Fruit fly (Drosophila melanogaster) whole organism, prepupa: ENCODE measurements around the gene CG32767.

ENCODE experiments used
- Blimp-1 ChIP-seq: fragments of 200-800 bp; sonication (Bioruptor generic); optimal IDR thresholded peaks from 3 replicates; lab custom pipeline; 2017; ENCODE audit warnings: missing biosample characterization, missing genetic modification characterization, mild to moderate bottlenecking, moderate library complexity, missing genetic modification reagents
- CG10631 ChIP-seq: fragments of 200-800 bp; sonication (Bioruptor generic); optimal IDR thresholded peaks from 2 replicates; lab custom pipeline; 2016; ENCODE audit warnings: missing biosample characterization, missing genetic modification characterization
- CG11294 ChIP-seq: fragments of 200-800 bp; sonication (Bioruptor generic); IDR thresholded peaks from 2 replicates; pipeline ENCODE4 v1.3.6; 2022; ENCODE audit warnings: missing biosample characterization, missing genetic modification characterization
- CG11902 ChIP-seq: fragments of 200-800 bp; sonication (Bioruptor generic); optimal IDR thresholded peaks from 3 replicates; lab custom pipeline; 2016; ENCODE audit warnings: missing biosample characterization, missing genetic modification characterization
- CG15336 ChIP-seq: fragments of 200-800 bp; sonication (Bioruptor generic); IDR thresholded peaks from 2 replicates; pipeline ENCODE4 v1.3.6; 2022; ENCODE audit warnings: missing biosample characterization, missing genetic modification characterization
- CG1621 ChIP-seq: fragments of 200-800 bp; sonication (Bioruptor generic); optimal IDR thresholded peaks from 3 replicates; lab custom pipeline; 2018; ENCODE audit warnings: missing biosample characterization, mild to moderate bottlenecking, missing genetic modification characterization
- CG3032 ChIP-seq: fragments of 200-800 bp; optimal IDR thresholded peaks from 2 replicates; lab custom pipeline; 2019; ENCODE audit warnings: missing biosample characterization, mild to moderate bottlenecking, missing genetic modification characterization, moderate library complexity
- CG34406 ChIP-seq: fragments of 200-800 bp; sonication (Bioruptor generic); optimal IDR thresholded peaks from 3 replicates; lab custom pipeline; 2016; ENCODE audit warnings: missing biosample characterization, missing genetic modification characterization
- CG3919 ChIP-seq: fragments of 200-800 bp; sonication (Bioruptor generic); optimal IDR thresholded peaks from 3 replicates; lab custom pipeline; 2016; ENCODE audit warnings: missing biosample characterization, missing genetic modification characterization
- CG4318 ChIP-seq: fragments of 200-800 bp; sonication (Bioruptor generic); optimal IDR thresholded peaks from 3 replicates; lab custom pipeline; 2017; ENCODE audit warnings: missing biosample characterization, mild to moderate bottlenecking, missing genetic modification characterization
- CG6163 ChIP-seq: fragments of 200-800 bp; sonication (Bioruptor generic); IDR thresholded peaks from 3 replicates; pipeline ENCODE4 v1.3.6; 2022; ENCODE audit warnings: missing biosample characterization, missing genetic modification characterization
- CG6276 ChIP-seq: fragments of 200-800 bp; sonication (Bioruptor generic); optimal IDR thresholded peaks from 2 replicates; lab custom pipeline; 2017; ENCODE audit warnings: missing biosample characterization, mild to moderate bottlenecking, missing genetic modification characterization
- CG6792 ChIP-seq: fragments of 200-800 bp; sonication (Bioruptor generic); optimal IDR thresholded peaks from 3 replicates; lab custom pipeline; 2016; ENCODE audit warnings: missing biosample characterization, missing genetic modification characterization
- CG6808 ChIP-seq: fragments of 200-800 bp; sonication (Bioruptor generic); optimal IDR thresholded peaks from 3 replicates; lab custom pipeline; 2017; ENCODE audit warnings: missing biosample characterization, missing genetic modification characterization, mild to moderate bottlenecking, moderate library complexity, missing genetic modification reagents
- CG6854 ChIP-seq: fragments of 200-800 bp; sonication (Bioruptor generic); optimal IDR thresholded peaks from 2 replicates; lab custom pipeline; 2017; ENCODE audit warnings: missing biosample characterization, mild to moderate bottlenecking, missing genetic modification characterization
- CG8119 ChIP-seq: fragments of 200-800 bp; sonication (Bioruptor generic); IDR thresholded peaks from 3 replicates; pipeline ENCODE4 v1.3.6; 2022; ENCODE audit warnings: missing biosample characterization, missing genetic modification characterization
- CG8632 ChIP-seq: fragments of 200-800 bp; sonication (Bioruptor generic); optimal IDR thresholded peaks from 3 replicates; lab custom pipeline; 2016; ENCODE audit warnings: missing biosample characterization, missing genetic modification characterization
- Eip93F ChIP-seq: fragments of 200-800 bp; sonication (Bioruptor generic); optimal IDR thresholded peaks from 2 replicates; lab custom pipeline; 2016; ENCODE audit warnings: missing biosample characterization, mild to moderate bottlenecking, missing genetic modification characterization
- Ets21C ChIP-seq: fragments of 200-800 bp; sonication (Bioruptor generic); optimal IDR thresholded peaks from 3 replicates; lab custom pipeline; 2016; ENCODE audit warnings: missing biosample characterization, missing genetic modification characterization
- Ets96B ChIP-seq: fragments of 200-800 bp; optimal IDR thresholded peaks from 2 replicates; lab custom pipeline; 2019; ENCODE audit warnings: missing biosample characterization, mild to moderate bottlenecking, missing genetic modification characterization, moderate library complexity
- Gug ChIP-seq: fragments of 200-800 bp; sonication (Bioruptor generic); IDR thresholded peaks from 2 replicates; pipeline ENCODE4 v1.3.6; 2022; ENCODE audit warnings: missing biosample characterization, missing genetic modification characterization
- Hr38 ChIP-seq: sonication (Bioruptor generic); optimal IDR thresholded peaks from 2 replicates; lab custom pipeline; 2016; ENCODE audit warnings: missing biosample characterization, missing genetic modification characterization
- Hr39 ChIP-seq: fragments of 200-800 bp; sonication (Bioruptor generic); optimal IDR thresholded peaks from 2 replicates; lab custom pipeline; 2016; ENCODE audit warnings: missing biosample characterization, missing genetic modification characterization
- Lpt ChIP-seq: fragments of 200-800 bp; sonication (Bioruptor generic); optimal IDR thresholded peaks from 3 replicates; lab custom pipeline; 2016; ENCODE audit warnings: missing biosample characterization, missing genetic modification characterization
- Met ChIP-seq: fragments of 200-800 bp; sonication (Bioruptor generic); optimal IDR thresholded peaks from 3 replicates; lab custom pipeline; 2016; ENCODE audit warnings: missing biosample characterization, missing genetic modification characterization
- OdsH ChIP-seq: fragments of 200-800 bp; sonication (Bioruptor generic); optimal IDR thresholded peaks from 3 replicates; lab custom pipeline; 2016; ENCODE audit warnings: missing biosample characterization, missing genetic modification characterization
- Smox ChIP-seq: fragments of 200-800 bp; sonication (Bioruptor generic); optimal IDR thresholded peaks from 3 replicates; lab custom pipeline; 2016; ENCODE audit warnings: missing biosample characterization, missing genetic modification characterization
- Sox102F ChIP-seq: fragments of 200-800 bp; sonication (Bioruptor generic); optimal IDR thresholded peaks from 2 replicates; lab custom pipeline; 2016; ENCODE audit warnings: missing biosample characterization, mild to moderate bottlenecking, missing genetic modification characterization
- Sox14 ChIP-seq: fragments of 200-800 bp; sonication (Bioruptor generic); optimal IDR thresholded peaks from 3 replicates; lab custom pipeline; 2016; ENCODE audit warnings: missing biosample characterization, missing genetic modification characterization
- achi ChIP-seq: fragments of 200-800 bp; sonication (Bioruptor generic); optimal IDR thresholded peaks from 3 replicates; lab custom pipeline; 2016; ENCODE audit warnings: missing biosample characterization, missing genetic modification characterization
- acj6 ChIP-seq: fragments of 200-800 bp; sonication (Bioruptor generic); optimal IDR thresholded peaks from 3 replicates; lab custom pipeline; 2016; ENCODE audit warnings: missing biosample characterization, missing genetic modification characterization
- cyc ChIP-seq: fragments of 200-800 bp; sonication (Bioruptor generic); optimal IDR thresholded peaks from 3 replicates; lab custom pipeline; 2016; ENCODE audit warnings: missing biosample characterization, missing genetic modification characterization
- dac ChIP-seq: fragments of 200-800 bp; sonication (Bioruptor generic); optimal IDR thresholded peaks from 2 replicates; lab custom pipeline; 2017; ENCODE audit warnings: missing biosample characterization, mild to moderate bottlenecking, missing genetic modification characterization
- dsx ChIP-seq: fragments of 200-800 bp; optimal IDR thresholded peaks from 3 replicates; lab custom pipeline; 2019; ENCODE audit warnings: missing biosample characterization, mild to moderate bottlenecking, missing genetic modification characterization, moderate library complexity; ENCODE audit not compliant: poor library complexity, severe bottlenecking
- eg ChIP-seq: fragments of 200-800 bp; sonication (Bioruptor generic); IDR thresholded peaks from 3 replicates; pipeline ENCODE4 v1.3.6; 2022; ENCODE audit warnings: missing biosample characterization, missing genetic modification characterization
- esn ChIP-seq: fragments of 200-800 bp; sonication (Bioruptor generic); optimal IDR thresholded peaks from 2 replicates; lab custom pipeline; 2016; ENCODE audit warnings: missing biosample characterization, mild to moderate bottlenecking, missing genetic modification characterization, moderate library complexity
- fd59A ChIP-seq: fragments of 200-800 bp; sonication (Bioruptor generic); optimal IDR thresholded peaks from 2 replicates; lab custom pipeline; 2017; ENCODE audit warnings: missing biosample characterization, mild to moderate bottlenecking, missing genetic modification characterization, missing genetic modification reagents
- fd85E ChIP-seq: fragments of 200-800 bp; sonication (Bioruptor generic); optimal IDR thresholded peaks from 3 replicates; lab custom pipeline; 2016; ENCODE audit warnings: missing biosample characterization, missing genetic modification characterization
- fkh ChIP-seq: fragments of 200-800 bp; sonication (Bioruptor generic); optimal IDR thresholded peaks from 3 replicates; lab custom pipeline; 2017; ENCODE audit warnings: missing biosample characterization, mild to moderate bottlenecking, missing genetic modification characterization, moderate library complexity
- net ChIP-seq: fragments of 200-800 bp; sonication (Bioruptor generic); optimal IDR thresholded peaks from 3 replicates; lab custom pipeline; 2016; ENCODE audit warnings: missing biosample characterization, missing genetic modification characterization
- spab ChIP-seq: fragments of 200-800 bp; sonication (Bioruptor generic); optimal IDR thresholded peaks from 2 replicates; lab custom pipeline; 2017; ENCODE audit warnings: missing biosample characterization, mild to moderate bottlenecking, missing genetic modification characterization, missing genetic modification reagents
- svp ChIP-seq: fragments of 200-800 bp; sonication (Bioruptor generic); peaks from one replicate; lab custom pipeline; 2016; ENCODE audit warnings: missing biosample characterization, missing genetic modification characterization
- topi ChIP-seq: fragments of 200-800 bp; sonication (Bioruptor generic); optimal IDR thresholded peaks from 3 replicates; lab custom pipeline; 2016; ENCODE audit warnings: missing biosample characterization, missing genetic modification characterization
- vri ChIP-seq: fragments of 200-800 bp; sonication (Bioruptor generic); optimal IDR thresholded peaks from 3 replicates; lab custom pipeline; 2016; ENCODE audit warnings: missing biosample characterization, mild to moderate bottlenecking, missing genetic modification characterization

The CG32767 gene

dm6 chrX:5041525-5042454, 42.8 kb downstream of the CG32767 start (continued):
- TF ChIP-seq Hr39 (GFP tag; lab: Kevin White, UChicago): peak; percentile 80
- TF ChIP-seq Eip93F (GFP tag; lab: Kevin White, UChicago): peak; percentile 73
- TF ChIP-seq CG1621: peak; percentile 25
- TF ChIP-seq Ets96B (tag; lab: Kevin White, UChicago): peak; percentile 54
- TF ChIP-seq fd85E (GFP tag; lab: Kevin White, UChicago): no peak
- TF ChIP-seq cyc: peak; percentile 81
- TF ChIP-seq CG6854: peak; percentile 33
- peak; percentile 65 for TF ChIP-seq Ets21C
- peak; percentile 86 for TF ChIP-seq Smox (GFP tag; lab: Kevin White, UChicago)
- no peak for TF ChIP-seq fd59A
- TF ChIP-seq Lpt (GFP tag; lab: Kevin White, UChicago): peak; percentile 16
- peak; percentile 80 for TF ChIP-seq Sox102F (GFP tag; lab: Kevin White, UChicago)
- TF ChIP-seq CG3919 (GFP tag; lab: Kevin White, UChicago): peak; percentile 75
- TF ChIP-seq CG11902 (GFP tag; lab: Kevin White, UChicago): peak; percentile 54
- TF ChIP-seq Met (GFP tag; lab: Kevin White, UChicago): peak; percentile 87
- peak; percentile 70 for TF ChIP-seq vri
- TF ChIP-seq CG6792: peak; percentile 72
- peak; percentile 66 for TF ChIP-seq Gug (GFP tag; lab: Robert Waterston, UW)
- TF ChIP-seq dac (GFP tag; lab: Kevin White, UChicago): peak; percentile 15
- peak; percentile 71 for TF ChIP-seq CG10631 (GFP tag; lab: Kevin White, UChicago)
- peak; percentile 67 for TF ChIP-seq Sox14 (GFP tag; lab: Kevin White, UChicago)
- peak; percentile 52 for TF ChIP-seq CG3032 (tag; lab: Kevin White, UChicago)
- TF ChIP-seq OdsH: peak; percentile 78

dm6 chrX:5040098-5040497, 44.5 kb downstream of the CG32767 start:
- TF ChIP-seq Eip93F (GFP tag; lab: Kevin White, UChicago): no peak
- TF ChIP-seq CG8119 (GFP tag; lab: Robert Waterston, UW): no peak
- TF ChIP-seq Blimp-1 (GFP tag; lab: Kevin White, UChicago): no peak
- no peak for TF ChIP-seq topi
- TF ChIP-seq CG6792: no peak
- TF ChIP-seq OdsH: no peak
- no peak for TF ChIP-seq CG3919 (GFP tag; lab: Kevin White, UChicago)
- TF ChIP-seq eg (GFP tag; lab: Robert Waterston, UW): no peak

dm6 chrX:5038411-5038810, 46.2 kb downstream of the CG32767 start:
- TF ChIP-seq fd59A (peak; percentile 9), dac (GFP tag; lab: Kevin White, UChicago) (no peak), eg (GFP tag; lab: Robert Waterston, UW) (no peak), OdsH (peak; percentile 33), CG8632 (no peak), svp (GFP tag; lab: Kevin White, UChicago) (peak; percentile 69), Sox14 (GFP tag; lab: Kevin White, UChicago) (peak; percentile 26), achi (GFP tag; lab: Kevin White, UChicago) (peak; percentile 31), CG3919 (GFP tag; lab: Kevin White, UChicago) (peak; percentile 53), CG6276 (GFP tag; lab: Kevin White, UChicago) (no peak), fkh (GFP tag; lab: Kevin White, UChicago) (no peak), Ets21C (no peak), acj6 (GFP tag; lab: Kevin White, UChicago) (peak; percentile 33), CG15336 (GFP tag; lab: Robert Waterston, UW) (0 out of 2 replicates have a peak, but pooled peaks have one; percentile 18), vri (no peak), CG6163 (GFP tag; lab: Robert Waterston, UW) (peak; percentile 64), dsx (no peak), net (no peak), Hr39 (GFP tag; lab: Kevin White, UChicago) (peak; percentile 21), CG4318 (GFP tag; lab: Kevin White, UChicago) (no peak), CG34406 (GFP tag; lab: Kevin White, UChicago) (peak; percentile 7), esn (GFP tag; lab: Kevin White, UChicago) (peak; percentile 37), topi (peak; percentile 26), Met (GFP tag; lab: Kevin White, UChicago) (peak; percentile 40), spab (GFP tag; lab: Kevin White, UChicago) (no peak), CG6854 (no peak), CG6808 (GFP tag; lab: Kevin White, UChicago) (peak; percentile 3), CG11902 (GFP tag; lab: Kevin White, UChicago) (no peak), Smox (GFP tag; lab: Kevin White, UChicago) (peak; percentile 21), CG11294 (GFP tag; lab: Robert Waterston, UW) (no peak), Gug (GFP tag; lab: Robert Waterston, UW) (no peak), Lpt (GFP tag; lab: Kevin White, UChicago) (no peak), Hr38 (GFP tag; lab: Kevin White, UChicago) (no peak)
